Worm (Caenorhabditis elegans) whole organism, L1 larva: ENCODE measurements around the gene W07G4.5.

Experiments
- C04F5.9 ChIP-seq: sonication (generic microtip); optimal IDR thresholded peaks from 2 replicates; lab custom pipeline; 2016; ENCODE audit warnings: missing genetic modification characterization, missing compliant biosample characterization
- Y116A8C.19 ChIP-seq: sonication (generic microtip); optimal IDR thresholded peaks from 2 replicates; lab custom pipeline; 2016; ENCODE audit warnings: missing compliant biosample characterization, missing genetic modification characterization, borderline replicate concordance
- aly-2 ChIP-seq: fragments of 150-350 bp; optimal IDR thresholded peaks from 2 replicates; lab custom pipeline; 2014; ENCODE audit warnings: missing biosample characterization, missing genetic modification characterization
- ama-1 ChIP-seq: fragments of 150-350 bp; optimal IDR thresholded peaks from 2 replicates; lab custom pipeline; 2014
- ceh-63 ChIP-seq: fragments of 200-800 bp; sonication (Bioruptor generic); optimal IDR thresholded peaks from 2 replicates; lab custom pipeline; 2018; ENCODE audit warnings: mild to moderate bottlenecking, missing genetic modification characterization, missing compliant biosample characterization
- ceh-82 ChIP-seq, 3 experiments: fragments of 150-350 bp in 1 of 3; sonication (generic microtip) in 2 of 3; optimal IDR thresholded peaks; 2 replicates each; lab custom pipeline; 2014 to 2017; ENCODE audit warnings: missing biosample characterization in 3 of 3, missing genetic modification characterization in 3 of 3
- dpl-1 ChIP-seq, 3 experiments: fragments of 150-350 bp in 2 of 3; sonication (generic microtip) in 1 of 3; optimal IDR thresholded peaks; 2 replicates each; lab custom pipeline; 2014 to 2017; ENCODE audit warnings: missing biosample characterization in 3 of 3, missing genetic modification characterization in 3 of 3, missing genetic modification reagents in 3 of 3
- egl-13 ChIP-seq: sonication (generic microtip); optimal IDR thresholded peaks from 2 replicates; lab custom pipeline; 2016; ENCODE audit warnings: missing genotype, missing genetic modification reagents, missing genetic modification characterization, missing compliant biosample characterization
- egl-27 ChIP-seq, 2 experiments: fragments of 150-350 bp in 1 of 2; sonication (generic microtip); optimal IDR thresholded peaks; 3 replicates each; lab custom pipeline; 2017 to 2018; ENCODE audit warnings: missing biosample characterization in 2 of 2, missing genetic modification characterization in 2 of 2, missing genetic modification reagents in 2 of 2
- elt-3 ChIP-seq, 6 experiments: fragments of 150-350 bp in 1 of 6; sonication (generic microtip); optimal IDR thresholded peaks; 2 replicates each; lab custom pipeline; 2017 to 2018; ENCODE audit warnings: missing biosample characterization in 6 of 6, missing genetic modification characterization in 6 of 6, inconsistent platforms in 1 of 6
- ets-5 ChIP-seq: fragments of 200-800 bp; sonication (Bioruptor generic); IDR thresholded peaks from 2 replicates; pipeline ENCODE4 v1.3.6; 2022; ENCODE audit warnings: missing genetic modification characterization, missing compliant biosample characterization
- fkh-10 ChIP-seq: sonication (generic microtip); optimal IDR thresholded peaks from 2 replicates; lab custom pipeline; 2017; ENCODE audit warnings: missing biosample characterization, missing genetic modification reagents, missing genetic modification characterization
- fkh-4 ChIP-seq: sonication (generic microtip); optimal IDR thresholded peaks from 2 replicates; lab custom pipeline; 2016; ENCODE audit warnings: missing compliant biosample characterization, missing genetic modification characterization, borderline replicate concordance
- fkh-8 ChIP-seq: sonication (generic microtip); optimal IDR thresholded peaks from 2 replicates; lab custom pipeline; 2016; ENCODE audit warnings: mild to moderate bottlenecking, missing genetic modification characterization, missing compliant biosample characterization
- fos-1 ChIP-seq: fragments of 150-350 bp; optimal IDR thresholded peaks from 2 replicates; lab custom pipeline; 2014; ENCODE audit warnings: missing biosample characterization, missing genetic modification characterization
- hlh-4 ChIP-seq: sonication (generic microtip); optimal IDR thresholded peaks from 2 replicates; lab custom pipeline; 2016; ENCODE audit warnings: mild to moderate bottlenecking, missing genetic modification characterization, missing compliant biosample characterization
- hpl-2 ChIP-seq: fragments of 150-350 bp; optimal IDR thresholded peaks from 2 replicates; lab custom pipeline; 2014; ENCODE audit warnings: missing biosample characterization, missing genetic modification reagents, missing genetic modification characterization
- lin-13 ChIP-seq: fragments of 150-350 bp; optimal IDR thresholded peaks from 2 replicates; lab custom pipeline; 2014; ENCODE audit warnings: missing biosample characterization, missing genetic modification reagents, missing genetic modification characterization
- lin-14 ChIP-seq: fragments of 200-800 bp; sonication (Bioruptor generic); optimal IDR thresholded peaks from 2 replicates; lab custom pipeline; 2018; ENCODE audit warnings: mild to moderate bottlenecking, missing genetic modification characterization, moderate library complexity, missing compliant biosample characterization
- lin-15B ChIP-seq: fragments of 150-350 bp; sonication (generic microtip); optimal IDR thresholded peaks from 3 replicates; lab custom pipeline; 2014; ENCODE audit warnings: missing biosample characterization, missing genetic modification characterization
- lin-35 ChIP-seq, 2 experiments: fragments of 150-350 bp; optimal IDR thresholded peaks; 2 replicates each; lab custom pipeline; 2014; ENCODE audit warnings: missing biosample characterization in 2 of 2, missing genetic modification characterization in 2 of 2, missing genetic modification reagents in 2 of 2
- lin-39 ChIP-seq: fragments of 150-350 bp; optimal IDR thresholded peaks from 2 replicates; lab custom pipeline; 2014; ENCODE audit warnings: missing biosample characterization, missing genetic modification reagents, missing genetic modification characterization
- lsy-2 ChIP-seq, 2 experiments: fragments of 150-350 bp; optimal IDR thresholded peaks; 2 replicates each; lab custom pipeline; 2014; ENCODE audit warnings: missing biosample characterization in 2 of 2, missing genetic modification characterization in 2 of 2
- mab-9 ChIP-seq: fragments of 200-800 bp; sonication (Bioruptor generic); IDR thresholded peaks from 2 replicates; pipeline ENCODE4 v1.3.6; 2022; ENCODE audit warnings: missing genetic modification reagents, missing genetic modification characterization, missing compliant biosample characterization
- mdl-1 ChIP-seq, 2 experiments: fragments of 150-350 bp; optimal IDR thresholded peaks; 2 replicates each; lab custom pipeline; 2014 to 2017; ENCODE audit warnings: missing biosample characterization in 2 of 2, missing genetic modification characterization in 2 of 2, inconsistent platforms in 1 of 2
- nhr-12 ChIP-seq: sonication (generic microtip); optimal IDR thresholded peaks from 2 replicates; lab custom pipeline; 2017; ENCODE audit warnings: missing biosample characterization, missing genetic modification characterization
- nhr-71 ChIP-seq: sonication (generic microtip); optimal IDR thresholded peaks from 2 replicates; lab custom pipeline; 2016; ENCODE audit warnings: mild to moderate bottlenecking, missing genetic modification characterization, moderate library complexity, missing compliant biosample characterization
- nhr-76 ChIP-seq: sonication (generic microtip); optimal IDR thresholded peaks from 2 replicates; lab custom pipeline; 2017; ENCODE audit warnings: missing biosample characterization, missing genetic modification characterization
- nhr-84 ChIP-seq: sonication (generic microtip); optimal IDR thresholded peaks from 2 replicates; lab custom pipeline; 2017; ENCODE audit warnings: missing biosample characterization, missing genetic modification characterization
- rnt-1 ChIP-seq: sonication (generic microtip); optimal IDR thresholded peaks from 2 replicates; lab custom pipeline; 2016; ENCODE audit warnings: mild to moderate bottlenecking, missing genetic modification characterization, moderate library complexity, missing compliant biosample characterization
- snpc-4 ChIP-seq: fragments of 150-350 bp; optimal IDR thresholded peaks from 2 replicates; lab custom pipeline; 2014; ENCODE audit warnings: missing biosample characterization, missing genetic modification characterization
- sox-4 ChIP-seq: sonication (generic microtip); optimal IDR thresholded peaks from 2 replicates; lab custom pipeline; 2016; ENCODE audit warnings: missing genetic modification characterization, missing compliant biosample characterization
- sptf-1 ChIP-seq: fragments of 150-350 bp; optimal IDR thresholded peaks from 2 replicates; lab custom pipeline; 2014; ENCODE audit warnings: missing biosample characterization, missing genetic modification characterization
- swsn-7 ChIP-seq: sonication (generic microtip); optimal IDR thresholded peaks from 2 replicates; lab custom pipeline; 2016; ENCODE audit warnings: missing genetic modification characterization, missing compliant biosample characterization
- tbx-2 ChIP-seq: sonication (generic microtip); optimal IDR thresholded peaks from 2 replicates; lab custom pipeline; 2016; ENCODE audit warnings: missing genetic modification characterization, missing compliant biosample characterization
- tlp-1 ChIP-seq: fragments of 150-350 bp; optimal IDR thresholded peaks from 2 replicates; lab custom pipeline; 2014; ENCODE audit warnings: missing biosample characterization, missing genetic modification characterization
- unc-98 ChIP-seq: fragments of 200-800 bp; sonication (Bioruptor generic); IDR thresholded peaks from 2 replicates; pipeline ENCODE4 v1.3.6; 2022; ENCODE audit warnings: missing genetic modification characterization, missing compliant biosample characterization
- zip-4 ChIP-seq: fragments of 200-800 bp; sonication (Bioruptor generic); optimal IDR thresholded peaks from 2 replicates; lab custom pipeline; 2018; ENCODE audit warnings: mild to moderate bottlenecking, missing genetic modification characterization, moderate library complexity, missing compliant biosample characterization

W07G4.5 gene

ce11 chrV:13004374-13004773 is 43.4 kb upstream of the W07G4.5 start:
- TF ChIP-seq lin-35 (GFP tag; optimal IDR thresholded peaks at IDR 0.05; lab: Kevin White, UChicago) (no peak), swsn-7 (no peak), egl-13 (tag; lab: Kevin White, UChicago) (no peak), ceh-82 (tag; optimal IDR thresholded peaks at IDR 0.05; lab: Kevin White, UChicago) (no peak), lin-13 (GFP tag; lab: Kevin White, UChicago) (no peak), mdl-1 (tag; optimal IDR thresholded peaks at IDR 0.05; lab: Kevin White, UChicago) (no peak), lin-39 (tag; lab: Kevin White, UChicago) (no peak), sox-4 (no peak), fkh-8 (no peak)

- TF ChIP-seq tbx-2, result no peak
- TF ChIP-seq nhr-71 (tag; lab: Kevin White, UChicago), result no peak
- TF ChIP-seq tlp-1 (tag; lab: Kevin White, UChicago), result no peak
- no peak for TF ChIP-seq hpl-2 (GFP tag; lab: Kevin White, UChicago)
- TF ChIP-seq C04F5.9, result no peak
- TF ChIP-seq aly-2 (tag; lab: Kevin White, UChicago), result no peak
- no peak for TF ChIP-seq snpc-4
- no peak for TF ChIP-seq nhr-84 (tag; lab: Kevin White, UChicago)
- no peak for TF ChIP-seq lsy-2 (tag; optimal IDR thresholded peaks at IDR 0.05; lab: Kevin White, UChicago)
- TF ChIP-seq elt-3 (tag; optimal IDR thresholded peaks at IDR 0.05; lab: Kevin White, UChicago), result no peak
- no peak for TF ChIP-seq fos-1 (tag; lab: Kevin White, UChicago)
- TF ChIP-seq egl-27 (tag; optimal IDR thresholded peaks at IDR 0.05; lab: Kevin White, UChicago), result no peak
- no peak for TF ChIP-seq fkh-10 (GFP tag; lab: Kevin White, UChicago)
- no peak for TF ChIP-seq dpl-1 (GFP tag; optimal IDR thresholded peaks at IDR 0.05; lab: Kevin White, UChicago)
- TF ChIP-seq fkh-4 (tag; lab: Kevin White, UChicago), result no peak
- TF ChIP-seq lin-15B (tag; lab: Kevin White, UChicago), result no peak
- no peak for TF ChIP-seq mab-9
- TF ChIP-seq ama-1 (lab: Kevin White, UChicago), result no peak
- TF ChIP-seq hlh-4 (tag; lab: Kevin White, UChicago), result no peak
These were observed 41.0 kb upstream of the W07G4.5 start for ce11 chrV:13006754-13007153.

- no peak for TF ChIP-seq Y116A8C.19 (tag; lab: Kevin White, UChicago)
- no peak for TF ChIP-seq ceh-82 (tag; optimal IDR thresholded peaks at IDR 0.05; lab: Kevin White, UChicago)
- no peak for TF ChIP-seq rnt-1 (tag; lab: Kevin White, UChicago)
- TF ChIP-seq ets-5, result no peak
- TF ChIP-seq unc-98 (GFP tag; lab: Robert Waterston, UW), result no peak
- TF ChIP-seq lin-14, result no peak
- TF ChIP-seq lin-15B (tag; lab: Kevin White, UChicago), result no peak
- no peak for TF ChIP-seq zip-4
- no peak for TF ChIP-seq ceh-63 (GFP tag; lab: Kevin White, UChicago)
- no peak for TF ChIP-seq sptf-1 (tag; lab: Kevin White, UChicago)
- no peak for TF ChIP-seq lin-39 (tag; lab: Kevin White, UChicago)
- TF ChIP-seq nhr-76 (tag; lab: Kevin White, UChicago), result no peak
- TF ChIP-seq fos-1 (tag; lab: Kevin White, UChicago), result no peak
- TF ChIP-seq nhr-12 (tag; lab: Kevin White, UChicago), result no peak
These were observed 39.0 kb upstream of the W07G4.5 start, which contains the start of gene F15B9.10 for ce11 chrV:13008825-13009224. Gene F15B9.10 (minus strand): TSS chrV:13008925.

ce11 chrV:13009271-13009670 is 38.5 kb upstream of the W07G4.5 start:
- no peak for TF ChIP-seq mdl-1 (tag; optimal IDR thresholded peaks at IDR 0.05; lab: Kevin White, UChicago)
- no peak for TF ChIP-seq unc-98 (GFP tag; lab: Robert Waterston, UW)
- TF ChIP-seq, all 84 proteins: peak for 0
